Worm (Caenorhabditis elegans) whole organism, L1 larva: ENCODE data around the gene Y54G9A.5.

Experiments
- C04F5.9 ChIP-seq: sonication (generic microtip); optimal IDR thresholded peaks from 2 replicates; lab custom pipeline; 2016; ENCODE audit warnings: missing genetic modification characterization, missing compliant biosample characterization
- aha-1 ChIP-seq: fragments of 150-350 bp; optimal IDR thresholded peaks from 2 replicates; lab custom pipeline; 2014; ENCODE audit warnings: missing biosample characterization, missing genetic modification characterization
- alr-1 ChIP-seq: fragments of 200-800 bp; sonication (Bioruptor generic); optimal IDR thresholded peaks from 2 replicates; lab custom pipeline; 2018; ENCODE audit warnings: borderline replicate concordance, mild to moderate bottlenecking, missing genetic modification characterization, missing compliant biosample characterization
- aly-2 ChIP-seq: fragments of 150-350 bp; optimal IDR thresholded peaks from 2 replicates; lab custom pipeline; 2014; ENCODE audit warnings: missing biosample characterization, missing genetic modification characterization
- ama-1 ChIP-seq: fragments of 150-350 bp; optimal IDR thresholded peaks from 2 replicates; lab custom pipeline; 2014
- ceh-63 ChIP-seq: fragments of 200-800 bp; sonication (Bioruptor generic); optimal IDR thresholded peaks from 2 replicates; lab custom pipeline; 2018; ENCODE audit warnings: mild to moderate bottlenecking, missing genetic modification characterization, missing compliant biosample characterization
- ceh-82 ChIP-seq, 3 experiments: fragments of 150-350 bp in 1 of 3; sonication (generic microtip) in 2 of 3; optimal IDR thresholded peaks; 2 replicates each; lab custom pipeline; 2014 to 2017; ENCODE audit warnings: missing biosample characterization in 3 of 3, missing genetic modification characterization in 3 of 3
- ceh-88 ChIP-seq: fragments of 200-800 bp; sonication (Bioruptor generic); IDR thresholded peaks from 2 replicates; pipeline ENCODE4 v1.3.6; 2022; ENCODE audit warnings: missing genetic modification characterization, missing compliant biosample characterization
- ceh-90 ChIP-seq: sonication (generic microtip); optimal IDR thresholded peaks from 2 replicates; lab custom pipeline; 2016; ENCODE audit warnings: missing genetic modification characterization, missing compliant biosample characterization
- dpl-1 ChIP-seq, 3 experiments: fragments of 150-350 bp in 2 of 3; sonication (generic microtip) in 1 of 3; optimal IDR thresholded peaks; 2 replicates each; lab custom pipeline; 2014 to 2017; ENCODE audit warnings: missing biosample characterization in 3 of 3, missing genetic modification characterization in 3 of 3, missing genetic modification reagents in 3 of 3
- dsc-1 ChIP-seq: sonication (generic microtip); optimal IDR thresholded peaks from 2 replicates; lab custom pipeline; 2016; ENCODE audit warnings: mild to moderate bottlenecking, missing genetic modification characterization, missing compliant biosample characterization
- efl-1 ChIP-seq, 4 experiments: fragments of 150-350 bp; optimal IDR thresholded peaks in 3 of 4; peaks in 1 of 4; 1 replicate in 1 of 4; 2 replicates in 3 of 4; lab custom pipeline; 2014; ENCODE audit warnings: missing biosample characterization in 2 of 4, missing genetic modification characterization in 2 of 4, missing genetic modification reagents in 2 of 4
- egl-13 ChIP-seq: sonication (generic microtip); optimal IDR thresholded peaks from 2 replicates; lab custom pipeline; 2016; ENCODE audit warnings: missing genotype, missing genetic modification reagents, missing genetic modification characterization, missing compliant biosample characterization
- elt-3 ChIP-seq, 6 experiments: fragments of 150-350 bp in 1 of 6; sonication (generic microtip); optimal IDR thresholded peaks; 2 replicates each; lab custom pipeline; 2017 to 2018; ENCODE audit warnings: missing biosample characterization in 6 of 6, missing genetic modification characterization in 6 of 6, inconsistent platforms in 1 of 6
- ets-5 ChIP-seq: fragments of 200-800 bp; sonication (Bioruptor generic); IDR thresholded peaks from 2 replicates; pipeline ENCODE4 v1.3.6; 2022; ENCODE audit warnings: missing genetic modification characterization, missing compliant biosample characterization
- fkh-4 ChIP-seq: sonication (generic microtip); optimal IDR thresholded peaks from 2 replicates; lab custom pipeline; 2016; ENCODE audit warnings: missing compliant biosample characterization, missing genetic modification characterization, borderline replicate concordance
- fos-1 ChIP-seq: fragments of 150-350 bp; optimal IDR thresholded peaks from 2 replicates; lab custom pipeline; 2014; ENCODE audit warnings: missing biosample characterization, missing genetic modification characterization
- hlh-4 ChIP-seq: sonication (generic microtip); optimal IDR thresholded peaks from 2 replicates; lab custom pipeline; 2016; ENCODE audit warnings: mild to moderate bottlenecking, missing genetic modification characterization, missing compliant biosample characterization
- hpl-2 ChIP-seq: fragments of 150-350 bp; optimal IDR thresholded peaks from 2 replicates; lab custom pipeline; 2014; ENCODE audit warnings: missing biosample characterization, missing genetic modification reagents, missing genetic modification characterization
- irx-1 ChIP-seq: sonication (generic microtip); optimal IDR thresholded peaks from 2 replicates; lab custom pipeline; 2016; ENCODE audit warnings: missing genetic modification characterization, missing compliant biosample characterization
- lin-35 ChIP-seq, 2 experiments: fragments of 150-350 bp; optimal IDR thresholded peaks; 2 replicates each; lab custom pipeline; 2014; ENCODE audit warnings: missing biosample characterization in 2 of 2, missing genetic modification characterization in 2 of 2, missing genetic modification reagents in 2 of 2
- lin-39 ChIP-seq: fragments of 150-350 bp; optimal IDR thresholded peaks from 2 replicates; lab custom pipeline; 2014; ENCODE audit warnings: missing biosample characterization, missing genetic modification reagents, missing genetic modification characterization
- mdl-1 ChIP-seq, 2 experiments: fragments of 150-350 bp; optimal IDR thresholded peaks; 2 replicates each; lab custom pipeline; 2014 to 2017; ENCODE audit warnings: missing biosample characterization in 2 of 2, missing genetic modification characterization in 2 of 2, inconsistent platforms in 1 of 2
- mep-1 ChIP-seq: fragments of 150-350 bp; optimal IDR thresholded peaks from 2 replicates; lab custom pipeline; 2014; ENCODE audit warnings: missing biosample characterization, missing genetic modification characterization
- nhr-11 ChIP-seq: fragments of 150-350 bp; optimal IDR thresholded peaks from 2 replicates; lab custom pipeline; 2014; ENCODE audit warnings: missing biosample characterization, missing genetic modification characterization
- nhr-19 ChIP-seq: fragments of 200-800 bp; sonication (Bioruptor generic); conservative IDR thresholded peaks from 2 replicates; pipeline ENCODE4 v1.3.6; 2022; ENCODE audit warnings: missing genetic modification characterization, missing compliant biosample characterization
- nhr-20 ChIP-seq: sonication (generic microtip); optimal IDR thresholded peaks from 2 replicates; lab custom pipeline; 2016; ENCODE audit warnings: mild to moderate bottlenecking, missing genetic modification characterization, missing compliant biosample characterization
- nhr-47 ChIP-seq: sonication (generic microtip); optimal IDR thresholded peaks from 2 replicates; lab custom pipeline; 2016; ENCODE audit warnings: mild to moderate bottlenecking, missing genetic modification characterization, moderate library complexity, missing compliant biosample characterization
- nhr-71 ChIP-seq: sonication (generic microtip); optimal IDR thresholded peaks from 2 replicates; lab custom pipeline; 2016; ENCODE audit warnings: mild to moderate bottlenecking, missing genetic modification characterization, moderate library complexity, missing compliant biosample characterization
- nhr-77 ChIP-seq: fragments of 150-350 bp; optimal IDR thresholded peaks from 2 replicates; lab custom pipeline; 2014; ENCODE audit warnings: missing biosample characterization, missing genetic modification characterization
- nhr-84 ChIP-seq: sonication (generic microtip); optimal IDR thresholded peaks from 2 replicates; lab custom pipeline; 2017; ENCODE audit warnings: missing biosample characterization, missing genetic modification characterization
- nhr-85 ChIP-seq: sonication (generic microtip); peaks from one replicate; lab custom pipeline; 2016; ENCODE audit warnings: missing genetic modification characterization, inconsistent platforms, missing compliant biosample characterization
- nhr-90 ChIP-seq: sonication (generic microtip); optimal IDR thresholded peaks from 2 replicates; lab custom pipeline; 2016; ENCODE audit warnings: mild to moderate bottlenecking, missing genetic modification characterization, missing compliant biosample characterization; ENCODE audit not compliant: poor library complexity
- pag-3 ChIP-seq: sonication (generic microtip); optimal IDR thresholded peaks from 2 replicates; lab custom pipeline; 2017; ENCODE audit warnings: missing genetic modification characterization, mild to moderate bottlenecking, missing compliant biosample characterization, antibody characterized with exemption, borderline replicate concordance; ENCODE audit not compliant: insufficient read depth
- pax-3 ChIP-seq: fragments of 200-800 bp; sonication (Bioruptor generic); optimal IDR thresholded peaks from 2 replicates; lab custom pipeline; 2018; ENCODE audit warnings: mild to moderate bottlenecking, missing genetic modification characterization, moderate library complexity, missing compliant biosample characterization
- pqm-1 ChIP-seq: sonication (generic microtip); optimal IDR thresholded peaks from 3 replicates; lab custom pipeline; 2017; ENCODE audit warnings: missing biosample characterization, missing genetic modification characterization
- skn-1 ChIP-seq: fragments of 150-350 bp; optimal IDR thresholded peaks from 2 replicates; lab custom pipeline; 2014; ENCODE audit warnings: missing biosample characterization, missing genetic modification characterization
- snpc-4 ChIP-seq: fragments of 150-350 bp; optimal IDR thresholded peaks from 2 replicates; lab custom pipeline; 2014; ENCODE audit warnings: missing biosample characterization, missing genetic modification characterization
- snu-23 ChIP-seq: sonication (generic microtip); optimal IDR thresholded peaks from 2 replicates; lab custom pipeline; 2016; ENCODE audit warnings: missing genetic modification characterization, missing compliant biosample characterization
- sox-4 ChIP-seq: sonication (generic microtip); optimal IDR thresholded peaks from 2 replicates; lab custom pipeline; 2016; ENCODE audit warnings: missing genetic modification characterization, missing compliant biosample characterization
- tbx-2 ChIP-seq: sonication (generic microtip); optimal IDR thresholded peaks from 2 replicates; lab custom pipeline; 2016; ENCODE audit warnings: missing genetic modification characterization, missing compliant biosample characterization
- tlp-1 ChIP-seq: fragments of 150-350 bp; optimal IDR thresholded peaks from 2 replicates; lab custom pipeline; 2014; ENCODE audit warnings: missing biosample characterization, missing genetic modification characterization
- unc-130 ChIP-seq: fragments of 150-350 bp; optimal IDR thresholded peaks from 2 replicates; lab custom pipeline; 2017; ENCODE audit warnings: missing biosample characterization, missing genetic modification characterization, inconsistent platforms
- unc-30 ChIP-seq: sonication (generic microtip); optimal IDR thresholded peaks from 2 replicates; lab custom pipeline; 2017; ENCODE audit warnings: missing biosample characterization, missing genetic modification characterization
- unc-98 ChIP-seq: fragments of 200-800 bp; sonication (Bioruptor generic); IDR thresholded peaks from 2 replicates; pipeline ENCODE4 v1.3.6; 2022; ENCODE audit warnings: missing genetic modification characterization, missing compliant biosample characterization
- vab-15 ChIP-seq: sonication (generic microtip); optimal IDR thresholded peaks from 2 replicates; lab custom pipeline; 2017; ENCODE audit warnings: missing genotype, mild to moderate bottlenecking, missing genetic modification characterization, missing compliant biosample characterization
- zag-1 ChIP-seq: fragments of 150-350 bp; optimal IDR thresholded peaks from 2 replicates; lab custom pipeline; 2014; ENCODE audit warnings: missing biosample characterization, missing genetic modification characterization
- ztf-4 ChIP-seq: fragments of 150-350 bp; optimal IDR thresholded peaks from 2 replicates; lab custom pipeline; 2014; ENCODE audit warnings: missing biosample characterization, missing genetic modification characterization

Y54G9A.5 gene

DNA sequence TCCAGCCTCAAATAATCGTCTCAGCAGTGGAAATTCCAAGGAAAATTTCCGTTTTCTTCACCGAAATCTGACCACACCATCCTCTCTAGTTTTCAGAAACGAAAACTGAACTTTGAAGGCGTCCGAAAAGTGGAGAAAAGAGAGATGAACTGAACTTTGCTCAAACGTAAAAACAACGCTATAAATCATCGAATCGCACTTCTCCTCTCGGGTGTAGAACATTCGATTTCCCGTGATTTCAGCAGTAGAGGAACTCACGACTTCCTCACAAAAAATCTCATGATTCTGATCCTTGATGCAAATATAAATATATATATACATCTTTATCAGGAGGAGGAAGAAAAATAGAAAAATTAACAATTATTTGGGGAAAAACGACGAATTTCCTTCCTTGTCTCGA lies 47.6 kb upstream of the Y54G9A.5 start:
- peak; percentile 10 for TF ChIP-seq nhr-90 (tag; lab: Kevin White, UChicago)
- TF ChIP-seq elt-3 (tag; optimal IDR thresholded peaks at IDR 0.05; lab: Kevin White, UChicago): peak in 1 of 6 experiments; percentile 40
- no peak for TF ChIP-seq ceh-88 (GFP tag; lab: Robert Waterston, UW)
- TF ChIP-seq mdl-1 (tag; optimal IDR thresholded peaks at IDR 0.05; lab: Kevin White, UChicago): peak in 1 of 2 experiments; percentile 12
- peak; percentile 42 for TF ChIP-seq unc-130
- TF ChIP-seq ceh-82 (tag; optimal IDR thresholded peaks at IDR 0.05; lab: Kevin White, UChicago): no peak
- no peak for TF ChIP-seq pax-3 (tag; lab: Kevin White, UChicago)
- TF ChIP-seq nhr-19 (GFP tag; lab: Robert Waterston, UW): peak; percentile 25
- peak; percentile 6 for TF ChIP-seq nhr-20 (tag; lab: Kevin White, UChicago)
- TF ChIP-seq lin-35 (GFP tag; optimal IDR thresholded peaks at IDR 0.05; lab: Kevin White, UChicago): peak in 1 of 2 experiments; percentile 33
- TF ChIP-seq nhr-85: peak; percentile 66
- peak; percentile 54 for TF ChIP-seq nhr-71 (tag; lab: Kevin White, UChicago)
- TF ChIP-seq tlp-1 (tag; lab: Kevin White, UChicago): no peak

ce11 chrII:13677927-13678326 lies 44.9 kb upstream of the Y54G9A.5 start:
- TF ChIP-seq hlh-4 (tag; lab: Kevin White, UChicago) (no peak), ceh-90 (no peak), unc-30 (tag; lab: Kevin White, UChicago) (no peak), fos-1 (tag; lab: Kevin White, UChicago) (no peak), C04F5.9 (no peak), aly-2 (tag; lab: Kevin White, UChicago) (no peak), hpl-2 (GFP tag; lab: Kevin White, UChicago) (no peak), efl-1 (optimal IDR thresholded peaks at IDR 0.05; lab: Kevin White, UChicago) (no peak), efl-1 (GFP tag; optimal IDR thresholded peaks at IDR 0.05 in 1 of 2; lab: Kevin White, UChicago) (no peak), vab-15 (tag; lab: Kevin White, UChicago) (no peak)
- TF ChIP-seq, all 84 proteins: peak for 0

DNA sequence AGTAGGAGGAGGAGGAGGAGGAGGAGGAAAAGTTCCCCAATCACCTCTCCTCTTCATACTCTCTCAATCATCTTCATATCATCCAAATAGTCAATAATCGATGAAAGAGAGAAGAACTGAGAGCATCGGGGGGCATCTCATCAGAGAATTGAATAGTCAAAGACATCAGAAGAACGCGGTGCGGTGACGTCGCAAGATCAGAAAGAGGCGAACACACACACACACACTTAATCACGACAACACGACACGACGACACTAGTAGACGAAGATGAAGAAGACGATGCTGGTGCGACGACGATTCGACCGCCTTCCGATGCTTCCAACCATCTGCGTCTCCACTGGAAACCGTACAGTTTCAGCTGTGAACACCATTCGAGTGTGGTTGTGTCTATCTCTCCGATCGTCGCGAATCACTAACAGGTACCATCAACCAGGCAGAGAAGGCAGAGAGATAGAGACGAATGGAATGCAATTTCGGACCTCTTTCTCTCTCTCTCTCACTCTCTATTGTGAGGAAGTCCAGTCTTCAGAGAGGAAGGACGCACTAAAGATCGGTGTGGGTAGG lies 44.2 kb upstream of the Y54G9A.5 start:
- TF ChIP-seq egl-13 (no peak), dpl-1 (GFP tag; optimal IDR thresholded peaks at IDR 0.05; lab: Kevin White, UChicago) (no peak), lin-39 (tag; lab: Kevin White, UChicago) (no peak), ceh-63 (GFP tag; lab: Kevin White, UChicago) (no peak), tbx-2 (tag; lab: Kevin White, UChicago) (peak; percentile 70), C04F5.9 (no peak), irx-1 (tag; lab: Kevin White, UChicago) (no peak), nhr-84 (tag; lab: Kevin White, UChicago) (no peak), aha-1 (tag; lab: Kevin White, UChicago) (no peak), elt-3 (tag; optimal IDR thresholded peaks at IDR 0.05; lab: Kevin White, UChicago) (peak in 5 of 6 experiments; percentile 19 to 60 (median 41)), mep-1 (tag; lab: Kevin White, UChicago) (no peak), pqm-1 (tag; lab: Kevin White, UChicago) (no peak), nhr-47 (tag; lab: Kevin White, UChicago) (peak; percentile 40), fkh-4 (tag; lab: Kevin White, UChicago) (no peak), unc-98 (GFP tag; lab: Robert Waterston, UW) (no peak), nhr-20 (tag; lab: Kevin White, UChicago) (peak; percentile 74), zag-1 (tag; lab: Kevin White, UChicago) (no peak), sox-4 (tag; lab: Kevin White, UChicago) (no peak), nhr-11 (tag; lab: Kevin White, UChicago) (no peak), vab-15 (tag; lab: Kevin White, UChicago) (no peak), ceh-88 (GFP tag; lab: Robert Waterston, UW) (no peak), ama-1 (no peak), nhr-19 (GFP tag; lab: Robert Waterston, UW) (peak; percentile 51; the same call in 1 of the 2 replicates), skn-1 (tag; lab: Kevin White, UChicago) (no peak), ets-5 (GFP tag; lab: Robert Waterston, UW) (no peak), snu-23 (peak; percentile 63), nhr-85 (peak; percentile 98), snpc-4 (tag; lab: Kevin White, UChicago) (no peak), nhr-77 (tag; lab: Kevin White, UChicago) (no peak), alr-1 (no peak), pag-3 (tag; lab: Kevin White, UChicago) (no peak), dsc-1 (tag; lab: Kevin White, UChicago) (no peak), nhr-90 (tag; lab: Kevin White, UChicago) (peak; percentile 64), ztf-4 (no peak)
